Fruit fly (Drosophila melanogaster) whole organism, pupa: ENCODE data around the gene CG15725.

ENCODE experiments used
- CG12605 ChIP-seq: fragments of 200-800 bp; sonication (Bioruptor generic); IDR thresholded peaks from 2 replicates; pipeline ENCODE4 v1.3.6; 2022; ENCODE audit warnings: missing biosample characterization, missing genetic modification characterization
- CG13204 ChIP-seq: fragments of 200-800 bp; sonication (Bioruptor generic); optimal IDR thresholded peaks from 2 replicates; lab custom pipeline; 2018; ENCODE audit warnings: missing biosample characterization, mild to moderate bottlenecking, missing genetic modification characterization, moderate library complexity
- CG14655 ChIP-seq: fragments of 200-800 bp; sonication (Bioruptor generic); optimal IDR thresholded peaks from 3 replicates; lab custom pipeline; 2017; ENCODE audit warnings: mild to moderate bottlenecking, missing biosample characterization, missing genetic modification reagents, missing genetic modification characterization
- CG17806 ChIP-seq: fragments of 200-800 bp; sonication (Bioruptor generic); optimal IDR thresholded peaks from 2 replicates; lab custom pipeline; 2018; ENCODE audit warnings: missing biosample characterization, mild to moderate bottlenecking, missing genetic modification characterization, moderate library complexity
- CG4496 ChIP-seq: fragments of 200-800 bp; sonication (Bioruptor generic); IDR thresholded peaks from 3 replicates; pipeline ENCODE4 v1.3.6; 2022; ENCODE audit warnings: missing biosample characterization, missing genetic modification characterization
- CG8301 ChIP-seq: fragments of 200-800 bp; sonication (Bioruptor generic); optimal IDR thresholded peaks from 2 replicates; lab custom pipeline; 2018; ENCODE audit warnings: missing biosample characterization, mild to moderate bottlenecking, missing genetic modification characterization
- EcR ChIP-seq: fragments of 200-800 bp; sonication (Bioruptor generic); optimal IDR thresholded peaks from 3 replicates; lab custom pipeline; 2019; ENCODE audit warnings: missing biosample characterization, missing genetic modification characterization, mild to moderate bottlenecking, moderate library complexity, missing genetic modification reagents
- Ets98B ChIP-seq: fragments of 200-800 bp; sonication (Bioruptor generic); IDR thresholded peaks from 2 replicates; pipeline ENCODE4 v1.3.6; 2022; ENCODE audit warnings: missing biosample characterization, missing genetic modification characterization
- Pif1B ChIP-seq: fragments of 200-800 bp; sonication (Bioruptor generic); optimal IDR thresholded peaks from 3 replicates; lab custom pipeline; 2016; ENCODE audit warnings: missing biosample characterization, missing genetic modification characterization
- Snoo ChIP-seq: fragments of 200-800 bp; sonication (Bioruptor generic); optimal IDR thresholded peaks from 3 replicates; lab custom pipeline; 2017; ENCODE audit warnings: missing biosample characterization, mild to moderate bottlenecking, missing genetic modification characterization, inconsistent platforms
- gl ChIP-seq: fragments of 200-800 bp; sonication (Bioruptor generic); optimal IDR thresholded peaks from 2 replicates; lab custom pipeline; 2018; ENCODE audit warnings: missing biosample characterization, mild to moderate bottlenecking, missing genetic modification characterization
- rn ChIP-seq: fragments of 200-800 bp; sonication (Bioruptor generic); IDR thresholded peaks from 2 replicates; pipeline ENCODE4 v1.3.6; 2022; ENCODE audit warnings: missing biosample characterization, missing genetic modification characterization

DNA sequence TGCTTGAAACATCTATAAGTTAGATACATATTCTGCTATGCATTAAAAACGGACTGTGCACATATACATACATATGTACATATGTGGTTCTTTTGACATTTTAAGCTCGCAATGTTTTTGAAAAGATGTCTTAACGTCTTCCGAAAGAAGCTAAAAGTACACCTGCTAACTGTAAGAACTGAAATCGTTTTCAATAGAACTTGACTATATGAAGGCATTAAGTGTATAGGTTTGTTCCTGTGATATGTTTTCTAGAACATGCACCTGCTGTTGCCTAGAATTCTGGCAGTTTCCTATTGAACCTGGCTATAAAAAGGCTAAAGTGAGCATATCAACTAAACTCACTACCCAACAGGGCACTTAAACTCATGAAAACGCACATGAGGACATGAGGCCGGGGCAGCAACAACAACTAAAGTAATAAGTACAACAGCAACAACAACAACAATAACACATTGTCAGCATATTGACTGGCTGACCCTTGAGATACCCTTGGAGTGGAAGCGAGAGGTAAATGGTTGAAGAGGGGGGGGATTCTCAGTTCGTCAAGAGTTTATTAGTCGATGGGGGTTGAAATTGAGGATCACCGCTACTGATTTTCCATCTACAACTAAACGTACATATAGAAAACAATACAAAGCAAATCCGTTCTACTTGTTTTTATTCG is 41.4 kb upstream of the CG15725 start:
- no peak for TF ChIP-seq Snoo
- TF ChIP-seq Pif1B: no peak
- TF ChIP-seq CG14655 (GFP tag; lab: Kevin White, UChicago): no peak
- no peak for TF ChIP-seq CG8301 (tag; lab: Kevin White, UChicago)
- TF ChIP-seq CG4496 (GFP tag; lab: Robert Waterston, UW): no peak
- no peak for TF ChIP-seq Ets98B (GFP tag; lab: Robert Waterston, UW)
- no peak for TF ChIP-seq CG12605 (GFP tag; lab: Robert Waterston, UW)
- TF ChIP-seq rn (GFP tag; lab: Robert Waterston, UW): no peak
- TF ChIP-seq EcR (GFP tag; lab: Kevin White, UChicago): no peak
- no peak for TF ChIP-seq CG13204 (GFP tag; lab: Kevin White, UChicago)
- TF ChIP-seq gl (tag; lab: Kevin White, UChicago): no peak
- no peak for TF ChIP-seq CG17806 (tag; lab: Kevin White, UChicago)
